Worm (Caenorhabditis elegans) whole organism, L2 larva: ENCODE measurements around the gene F35D11.4.

Experiments
- alr-1 ChIP-seq: fragments of 150-350 bp; optimal IDR thresholded peaks from 2 replicates; lab custom pipeline; 2014; ENCODE audit warnings: missing biosample characterization, missing genetic modification characterization
- ama-1 ChIP-seq: fragments of 150-350 bp; optimal IDR thresholded peaks from 2 replicates; lab custom pipeline; 2018; ENCODE audit warnings: inconsistent platforms
- elt-3 ChIP-seq: sonication (generic microtip); optimal IDR thresholded peaks from 2 replicates; lab custom pipeline; 2017; ENCODE audit warnings: missing biosample characterization, missing genetic modification characterization
- lin-13 ChIP-seq: fragments of 150-350 bp; optimal IDR thresholded peaks from 2 replicates; lab custom pipeline; 2014; ENCODE audit warnings: missing biosample characterization, missing genetic modification reagents, missing genetic modification characterization
- snpc-4 ChIP-seq: fragments of 150-350 bp; optimal IDR thresholded peaks from 2 replicates; lab custom pipeline; 2014; ENCODE audit warnings: missing biosample characterization, missing genetic modification characterization

DNA sequence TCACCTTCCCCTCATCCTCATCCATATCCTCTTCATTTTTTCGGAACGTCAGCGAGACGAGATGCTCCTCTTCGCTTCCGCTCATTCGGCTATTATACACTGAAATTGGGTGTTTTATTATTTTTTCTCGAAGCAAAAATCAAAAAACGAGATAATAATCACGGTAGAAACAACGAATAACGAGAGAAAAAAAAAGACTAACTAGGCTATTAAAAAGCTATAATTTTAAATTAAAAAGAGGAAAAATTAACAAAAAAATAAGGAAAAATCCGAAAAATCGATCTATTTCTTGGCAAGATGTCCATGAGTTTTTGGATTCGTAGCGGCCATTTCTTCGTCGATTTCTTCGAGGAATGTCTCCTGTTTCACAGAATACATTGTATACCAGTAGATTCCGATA, 2.0 kb upstream of the F35D11.4 start, which contains the start of gene ipla-1:
- TF ChIP-seq snpc-4 (tag; lab: Kevin White, UChicago) (no peak), alr-1 (tag; lab: Kevin White, UChicago) (no peak), elt-3 (tag; lab: Kevin White, UChicago) (no peak), ama-1 (no peak), lin-13 (GFP tag; lab: Kevin White, UChicago) (no peak)
